Worm (Caenorhabditis elegans) whole organism, L2 larva: ENCODE data around the gene F35C5.12.

Source experiments
- C34F6.9 ChIP-seq: fragments of 150-350 bp; optimal IDR thresholded peaks from 2 replicates; lab custom pipeline; 2014; ENCODE audit warnings: missing biosample characterization, missing genetic modification characterization
- F13H6.1 ChIP-seq: sonication (generic microtip); optimal IDR thresholded peaks from 2 replicates; lab custom pipeline; 2016; ENCODE audit warnings: missing genetic modification characterization, missing compliant biosample characterization
- ZK546.5 ChIP-seq: sonication (generic microtip); optimal IDR thresholded peaks from 2 replicates; lab custom pipeline; 2017; ENCODE audit warnings: missing biosample characterization, missing genetic modification characterization
- alr-1 ChIP-seq: fragments of 150-350 bp; optimal IDR thresholded peaks from 2 replicates; lab custom pipeline; 2014; ENCODE audit warnings: missing biosample characterization, missing genetic modification characterization
- blmp-1 ChIP-seq: sonication (generic microtip); optimal IDR thresholded peaks from 2 replicates; lab custom pipeline; 2017; ENCODE audit warnings: missing genetic modification characterization, mild to moderate bottlenecking, missing compliant biosample characterization, antibody characterized with exemption, moderate library complexity; ENCODE audit not compliant: insufficient read depth
- ceh-16 ChIP-seq: fragments of 150-350 bp; optimal IDR thresholded peaks from 2 replicates; lab custom pipeline; 2014; ENCODE audit warnings: missing biosample characterization, missing genetic modification characterization
- dmd-4 ChIP-seq: sonication (generic microtip); optimal IDR thresholded peaks from 2 replicates; lab custom pipeline; 2017; ENCODE audit warnings: missing biosample characterization, missing genetic modification characterization
- elt-1 ChIP-seq: fragments of 150-350 bp; optimal IDR thresholded peaks from 2 replicates; lab custom pipeline; 2014; ENCODE audit warnings: missing biosample characterization, missing genetic modification characterization
- elt-3 ChIP-seq: sonication (generic microtip); optimal IDR thresholded peaks from 2 replicates; lab custom pipeline; 2017; ENCODE audit warnings: missing biosample characterization, missing genetic modification characterization
- fos-1 ChIP-seq: fragments of 150-350 bp; optimal IDR thresholded peaks from 2 replicates; lab custom pipeline; 2014; ENCODE audit warnings: missing biosample characterization, missing genetic modification characterization
- lin-13 ChIP-seq: fragments of 150-350 bp; optimal IDR thresholded peaks from 2 replicates; lab custom pipeline; 2014; ENCODE audit warnings: missing biosample characterization, missing genetic modification reagents, missing genetic modification characterization
- lin-39 ChIP-seq: fragments of 150-350 bp; optimal IDR thresholded peaks from 2 replicates; lab custom pipeline; 2014; ENCODE audit warnings: missing biosample characterization, missing genetic modification reagents, missing genetic modification characterization
- mab-5 ChIP-seq: fragments of 150-350 bp; optimal IDR thresholded peaks from 2 replicates; lab custom pipeline; 2014; ENCODE audit warnings: missing biosample characterization, missing genetic modification characterization
- mbf-1 ChIP-seq: sonication (generic microtip); optimal IDR thresholded peaks from 2 replicates; lab custom pipeline; 2017; ENCODE audit warnings: missing biosample characterization, missing genetic modification characterization
- nhr-10 ChIP-seq: sonication (generic microtip); optimal IDR thresholded peaks from 2 replicates; lab custom pipeline; 2017; ENCODE audit warnings: missing biosample characterization, missing genetic modification characterization
- nhr-11 ChIP-seq: fragments of 150-350 bp; optimal IDR thresholded peaks from 2 replicates; lab custom pipeline; 2014; ENCODE audit warnings: missing biosample characterization, missing genetic modification characterization
- nhr-12 ChIP-seq: fragments of 150-350 bp; optimal IDR thresholded peaks from 2 replicates; lab custom pipeline; 2014; ENCODE audit warnings: missing biosample characterization, missing genetic modification characterization
- nhr-129 ChIP-seq: fragments of 150-350 bp; optimal IDR thresholded peaks from 2 replicates; lab custom pipeline; 2014; ENCODE audit warnings: missing biosample characterization, missing genetic modification characterization
- nhr-23 ChIP-seq: fragments of 150-350 bp; optimal IDR thresholded peaks from 2 replicates; lab custom pipeline; 2014; ENCODE audit warnings: missing biosample characterization, missing genetic modification reagents, missing genetic modification characterization
- nhr-25 ChIP-seq: fragments of 150-350 bp; sonication (generic microtip); optimal IDR thresholded peaks from 3 replicates; lab custom pipeline; 2014; ENCODE audit warnings: missing biosample characterization, missing genetic modification characterization
- nhr-6 ChIP-seq: fragments of 150-350 bp; optimal IDR thresholded peaks from 2 replicates; lab custom pipeline; 2014; ENCODE audit warnings: missing biosample characterization, missing genetic modification characterization
- peb-1 ChIP-seq: fragments of 150-350 bp; optimal IDR thresholded peaks from 2 replicates; lab custom pipeline; 2014; ENCODE audit warnings: missing biosample characterization, missing genetic modification characterization
- sem-4 ChIP-seq: fragments of 150-350 bp; optimal IDR thresholded peaks from 2 replicates; lab custom pipeline; 2014; ENCODE audit warnings: missing biosample characterization, missing genetic modification reagents, missing genetic modification characterization
- skn-1 ChIP-seq: sonication (generic microtip); optimal IDR thresholded peaks from 2 replicates; lab custom pipeline; 2017; ENCODE audit warnings: missing biosample characterization, missing genetic modification characterization
- sma-3 ChIP-seq: sonication (generic microtip); optimal IDR thresholded peaks from 2 replicates; lab custom pipeline; 2016; ENCODE audit warnings: missing genetic modification reagents, missing genetic modification characterization, missing compliant biosample characterization
- sma-9 ChIP-seq, 2 experiments: fragments of 150-350 bp in 1 of 2; sonication (generic microtip) in 1 of 2; optimal IDR thresholded peaks; 2 replicates each; lab custom pipeline; 2014 to 2016; ENCODE audit warnings: missing genetic modification characterization in 2 of 2, mild to moderate bottlenecking in 1 of 2, missing biosample characterization in 1 of 2, missing compliant biosample characterization in 1 of 2, missing genetic modification reagents in 1 of 2, moderate library complexity in 1 of 2
- unc-39 ChIP-seq: fragments of 150-350 bp; optimal IDR thresholded peaks from 2 replicates; lab custom pipeline; 2014; ENCODE audit warnings: missing biosample characterization, missing genetic modification characterization
- unc-62 ChIP-seq: fragments of 150-350 bp; optimal IDR thresholded peaks from 2 replicates; lab custom pipeline; 2014; ENCODE audit warnings: missing biosample characterization, missing genetic modification reagents, missing genetic modification characterization
- zag-1 ChIP-seq: fragments of 150-350 bp; optimal IDR thresholded peaks from 2 replicates; lab custom pipeline; 2014; ENCODE audit warnings: missing biosample characterization, missing genetic modification characterization
- ztf-11 ChIP-seq: sonication (generic microtip); optimal IDR thresholded peaks from 2 replicates; lab custom pipeline; 2017; ENCODE audit warnings: missing biosample characterization, missing genetic modification characterization
- ztf-4 ChIP-seq: fragments of 150-350 bp; optimal IDR thresholded peaks from 2 replicates; lab custom pipeline; 2014; ENCODE audit warnings: missing biosample characterization, missing genetic modification characterization

F35C5.12 gene

DNA sequence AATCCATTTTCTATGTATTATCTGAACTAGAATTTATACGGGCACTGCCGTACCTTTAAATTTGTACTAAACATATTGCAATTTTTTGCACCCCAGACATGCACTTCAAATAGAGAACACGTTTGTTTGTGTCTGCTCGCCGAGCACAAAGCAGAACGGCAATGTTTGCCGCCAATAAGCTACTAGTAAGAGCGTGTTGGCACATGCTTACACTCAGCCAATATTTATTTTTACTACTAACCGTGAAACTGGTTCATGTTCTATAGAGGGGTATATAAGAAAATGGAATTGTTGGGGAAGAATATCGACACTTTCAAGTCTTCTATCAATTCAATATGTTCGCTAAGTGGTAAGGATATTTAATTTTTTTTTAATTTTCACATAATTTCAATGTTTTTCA is 7.3 kb downstream of the F35C5.12 start, which contains the start of gene nspb-11:
TSS of gene nspb-11 (plus strand) at position 301 of the 400 bp plus-strand sequence.
- TF ChIP-seq C34F6.9 (tag; lab: Kevin White, UChicago): no peak
- TF ChIP-seq skn-1 (tag; lab: Kevin White, UChicago): no peak
- no peak for TF ChIP-seq blmp-1
- no peak for TF ChIP-seq F13H6.1 (tag; lab: Kevin White, UChicago)
- no peak for TF ChIP-seq lin-39 (tag; lab: Kevin White, UChicago)
- TF ChIP-seq nhr-11 (tag; lab: Kevin White, UChicago): no peak
- TF ChIP-seq sma-9 (GFP tag; optimal IDR thresholded peaks at IDR 0.05; lab: Kevin White, UChicago): no peak
- no peak for TF ChIP-seq sma-9 (tag; optimal IDR thresholded peaks at IDR 0.05; lab: Kevin White, UChicago)
- TF ChIP-seq ZK546.5 (tag; lab: Kevin White, UChicago): no peak
- TF ChIP-seq nhr-23 (tag; lab: Kevin White, UChicago): no peak
- no peak for TF ChIP-seq sma-3 (GFP tag; lab: Kevin White, UChicago)
- TF ChIP-seq nhr-10: no peak
- TF ChIP-seq nhr-6 (tag; lab: Kevin White, UChicago): no peak
- TF ChIP-seq lin-13: no peak
- TF ChIP-seq mab-5 (tag; lab: Kevin White, UChicago): no peak
- TF ChIP-seq mbf-1: no peak
- TF ChIP-seq zag-1 (tag; lab: Kevin White, UChicago): no peak

DNA sequence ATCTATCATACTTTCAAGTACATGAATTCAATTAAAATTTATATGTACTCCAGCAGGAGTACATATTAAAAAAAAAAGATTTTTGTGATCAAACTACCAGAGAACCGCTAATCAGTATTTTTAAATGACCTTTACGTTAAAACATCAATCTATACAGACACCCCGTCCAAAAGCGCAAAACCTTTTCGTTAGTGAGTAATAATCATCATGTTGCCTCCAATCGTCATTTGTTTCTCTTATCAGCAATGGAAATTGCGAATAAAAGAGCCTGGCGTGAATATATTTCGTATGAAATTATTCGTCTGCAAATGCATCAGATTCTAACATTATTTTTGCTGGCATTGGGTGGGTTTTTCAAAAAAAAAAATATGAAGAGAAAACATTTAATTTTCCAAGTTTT is 10.2 kb downstream of the F35C5.12 start, which contains the start of gene clec-66:
TSS of gene clec-66 (plus strand) at position 225 of the 400 bp plus-strand sequence.
- no peak for TF ChIP-seq nhr-6 (tag; lab: Kevin White, UChicago)
- peak; percentile 91 for TF ChIP-seq fos-1 (tag; lab: Kevin White, UChicago)
- TF ChIP-seq peb-1 (tag; lab: Kevin White, UChicago): no peak

DNA sequence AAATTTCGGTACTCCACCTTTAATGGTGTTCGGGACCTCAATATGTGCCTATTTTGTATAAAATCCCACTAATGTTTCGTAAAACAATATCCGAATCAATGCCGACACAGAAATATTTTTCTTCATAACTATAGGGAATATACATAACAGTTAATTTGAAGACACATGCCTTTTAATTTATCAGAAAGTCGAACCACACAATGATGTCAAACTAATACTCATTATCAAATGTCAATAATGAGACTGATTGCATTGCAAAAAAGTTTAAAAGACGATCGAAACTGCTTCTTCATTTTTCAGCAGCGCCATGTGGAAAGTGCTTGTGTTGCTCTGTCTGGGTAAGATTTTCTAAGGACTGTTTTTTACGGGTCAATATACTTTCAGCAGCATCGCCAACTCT is 13.3 kb downstream of the F35C5.12 start, which contains the start of gene clec-65:
TSS of gene clec-65 (plus strand) at position 301 of the 400 bp plus-strand sequence.
- no peak for TF ChIP-seq nhr-25
- TF ChIP-seq fos-1 (tag; lab: Kevin White, UChicago): peak; percentile 70
- TF ChIP-seq, all 48 proteins: peak for 1

DNA sequence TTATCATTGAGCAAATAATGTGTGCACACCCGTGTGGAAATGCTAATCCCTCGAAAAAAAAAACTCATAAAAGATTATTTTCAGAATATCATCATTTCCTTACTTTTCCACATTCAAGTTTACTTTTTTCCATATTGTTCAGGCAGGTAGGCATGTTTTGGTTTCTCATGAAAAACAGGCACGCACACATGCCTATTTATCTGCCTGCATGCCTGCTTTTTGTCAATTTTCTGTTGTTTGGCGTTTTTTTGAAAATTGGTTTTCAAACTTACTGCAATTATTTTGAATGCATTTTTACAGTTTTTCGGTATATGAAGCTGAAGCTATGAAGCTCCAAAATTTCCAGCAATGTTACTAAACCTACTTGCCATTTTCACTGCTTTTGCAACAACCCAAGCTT is 16.4 kb downstream of the F35C5.12 start, which contains the start of gene clec-64:
TSS of gene clec-64 (plus strand) at position 301 of the 400 bp plus-strand sequence.
- no peak for TF ChIP-seq ZK546.5 (tag; lab: Kevin White, UChicago)
- no peak for TF ChIP-seq peb-1 (tag; lab: Kevin White, UChicago)
- no peak for TF ChIP-seq unc-39 (tag; lab: Kevin White, UChicago)
- no peak for TF ChIP-seq nhr-6 (tag; lab: Kevin White, UChicago)
- peak; percentile 32 for TF ChIP-seq fos-1 (tag; lab: Kevin White, UChicago)

DNA sequence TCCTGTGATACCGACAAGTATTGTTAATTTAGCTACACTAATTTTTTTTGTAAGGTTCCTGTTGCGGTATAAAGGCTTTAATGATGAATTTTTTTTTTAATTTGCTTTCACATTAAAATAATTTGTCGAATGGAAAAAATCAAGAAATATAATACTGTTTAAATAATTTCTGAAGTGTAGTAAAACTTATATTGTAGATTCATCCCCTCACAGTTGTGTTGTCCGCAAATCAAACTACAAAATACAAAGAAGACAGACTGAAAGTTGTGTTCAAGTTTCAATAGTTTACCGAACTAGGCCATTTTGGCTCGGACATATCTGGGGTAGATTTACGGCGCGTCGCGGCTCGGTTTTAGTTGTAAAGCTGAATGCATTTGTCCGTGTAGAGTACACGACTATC is 17.0 kb downstream of the F35C5.12 start:
- TF ChIP-seq ztf-4 (tag; lab: Kevin White, UChicago) (no peak), nhr-25 (no peak), C34F6.9 (tag; lab: Kevin White, UChicago) (no peak), alr-1 (tag; lab: Kevin White, UChicago) (no peak), ceh-16 (tag; lab: Kevin White, UChicago) (no peak), sma-9 (GFP tag; optimal IDR thresholded peaks at IDR 0.05; lab: Kevin White, UChicago) (no peak), sma-9 (tag; optimal IDR thresholded peaks at IDR 0.05; lab: Kevin White, UChicago) (no peak), unc-62 (GFP tag; lab: Kevin White, UChicago) (no peak), nhr-12 (tag; lab: Kevin White, UChicago) (no peak), sma-3 (GFP tag; lab: Kevin White, UChicago) (no peak), nhr-129 (tag; lab: Kevin White, UChicago) (no peak)

DNA sequence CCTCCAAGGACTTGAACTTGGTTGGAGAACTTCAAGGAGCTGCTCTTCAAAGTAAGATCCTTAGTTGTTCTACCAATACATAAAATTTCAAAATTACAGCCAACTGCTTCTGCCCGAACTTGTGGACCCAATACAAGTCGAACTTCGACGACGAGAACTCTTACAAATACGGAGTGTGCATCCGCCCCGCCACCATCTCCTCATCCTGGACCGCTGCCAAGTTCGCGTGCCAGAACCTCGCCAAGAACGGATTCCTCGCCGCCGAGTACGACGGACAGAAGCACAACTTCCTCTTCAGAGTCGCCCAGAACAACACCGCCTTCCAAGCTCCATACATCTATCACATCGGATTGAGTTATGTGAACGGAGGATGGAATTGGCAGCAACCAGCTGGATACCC is 17.7 kb downstream of the F35C5.12 start:
- no peak for TF ChIP-seq sem-4 (tag; lab: Kevin White, UChicago)
- TF ChIP-seq sma-3 (GFP tag; lab: Kevin White, UChicago): no peak
- TF ChIP-seq ztf-11 (tag; lab: Kevin White, UChicago): no peak
- no peak for TF ChIP-seq nhr-6 (tag; lab: Kevin White, UChicago)
- no peak for TF ChIP-seq elt-1 (tag; lab: Kevin White, UChicago)
- no peak for TF ChIP-seq elt-3
- no peak for TF ChIP-seq sma-9 (GFP tag; optimal IDR thresholded peaks at IDR 0.05; lab: Kevin White, UChicago)
- TF ChIP-seq sma-9 (tag; optimal IDR thresholded peaks at IDR 0.05; lab: Kevin White, UChicago): no peak
- TF ChIP-seq dmd-4 (tag; lab: Kevin White, UChicago): no peak
